Worm (Caenorhabditis elegans) whole organism, L1 larva: Measurements from ENCODE around the gene C03A3.9.

Experiments used
- C04F5.9 ChIP-seq: sonication (generic microtip); optimal IDR thresholded peaks from 2 replicates; lab custom pipeline; 2016; ENCODE audit warnings: missing genetic modification characterization, missing compliant biosample characterization
- aha-1 ChIP-seq: fragments of 150-350 bp; optimal IDR thresholded peaks from 2 replicates; lab custom pipeline; 2014; ENCODE audit warnings: missing biosample characterization, missing genetic modification characterization
- blmp-1 ChIP-seq: fragments of 150-350 bp; optimal IDR thresholded peaks from 2 replicates; lab custom pipeline; 2014; ENCODE audit warnings: missing biosample characterization, missing genetic modification characterization
- ces-1 ChIP-seq: fragments of 150-350 bp; optimal IDR thresholded peaks from 2 replicates; lab custom pipeline; 2014; ENCODE audit warnings: missing biosample characterization, missing genetic modification reagents, missing genetic modification characterization
- dsc-1 ChIP-seq: sonication (generic microtip); optimal IDR thresholded peaks from 2 replicates; lab custom pipeline; 2016; ENCODE audit warnings: mild to moderate bottlenecking, missing genetic modification characterization, missing compliant biosample characterization
- efl-1 ChIP-seq, 4 experiments: fragments of 150-350 bp; optimal IDR thresholded peaks in 3 of 4; peaks in 1 of 4; 1 replicate in 1 of 4; 2 replicates in 3 of 4; lab custom pipeline; 2014; ENCODE audit warnings: missing biosample characterization in 2 of 4, missing genetic modification characterization in 2 of 4, missing genetic modification reagents in 2 of 4
- efl-3 ChIP-seq: fragments of 200-800 bp; sonication (Bioruptor generic); optimal IDR thresholded peaks from 2 replicates; lab custom pipeline; 2018; ENCODE audit warnings: mild to moderate bottlenecking, missing genetic modification characterization, missing compliant biosample characterization
- egl-13 ChIP-seq: sonication (generic microtip); optimal IDR thresholded peaks from 2 replicates; lab custom pipeline; 2016; ENCODE audit warnings: missing genotype, missing genetic modification reagents, missing genetic modification characterization, missing compliant biosample characterization
- egl-27 ChIP-seq, 2 experiments: fragments of 150-350 bp in 1 of 2; sonication (generic microtip); optimal IDR thresholded peaks; 3 replicates each; lab custom pipeline; 2017 to 2018; ENCODE audit warnings: missing biosample characterization in 2 of 2, missing genetic modification characterization in 2 of 2, missing genetic modification reagents in 2 of 2
- elt-2 ChIP-seq: sonication (generic microtip); optimal IDR thresholded peaks from 2 replicates; lab custom pipeline; 2016; ENCODE audit warnings: missing genetic modification characterization, mild to moderate bottlenecking, inconsistent platforms, missing compliant biosample characterization, missing genetic modification reagents
- elt-3 ChIP-seq, 6 experiments: fragments of 150-350 bp in 1 of 6; sonication (generic microtip); optimal IDR thresholded peaks; 2 replicates each; lab custom pipeline; 2017 to 2018; ENCODE audit warnings: missing biosample characterization in 6 of 6, missing genetic modification characterization in 6 of 6, inconsistent platforms in 1 of 6
- ets-5 ChIP-seq: fragments of 200-800 bp; sonication (Bioruptor generic); IDR thresholded peaks from 2 replicates; pipeline ENCODE4 v1.3.6; 2022; ENCODE audit warnings: missing genetic modification characterization, missing compliant biosample characterization
- fkh-4 ChIP-seq: sonication (generic microtip); optimal IDR thresholded peaks from 2 replicates; lab custom pipeline; 2016; ENCODE audit warnings: missing compliant biosample characterization, missing genetic modification characterization, borderline replicate concordance
- grh-1 ChIP-seq: fragments of 200-800 bp; sonication (Bioruptor generic); IDR thresholded peaks from 2 replicates; pipeline ENCODE4 v1.3.6; 2022; ENCODE audit warnings: missing genetic modification reagents, missing genetic modification characterization, missing compliant biosample characterization
- hlh-17 ChIP-seq: fragments of 200-800 bp; sonication (Bioruptor generic); optimal IDR thresholded peaks from 2 replicates; lab custom pipeline; 2018; ENCODE audit warnings: missing genetic modification characterization, mild to moderate bottlenecking, missing compliant biosample characterization, moderate library complexity, borderline replicate concordance
- hlh-4 ChIP-seq: sonication (generic microtip); optimal IDR thresholded peaks from 2 replicates; lab custom pipeline; 2016; ENCODE audit warnings: mild to moderate bottlenecking, missing genetic modification characterization, missing compliant biosample characterization
- hpl-2 ChIP-seq: fragments of 150-350 bp; optimal IDR thresholded peaks from 2 replicates; lab custom pipeline; 2014; ENCODE audit warnings: missing biosample characterization, missing genetic modification reagents, missing genetic modification characterization
- lin-14 ChIP-seq: fragments of 200-800 bp; sonication (Bioruptor generic); optimal IDR thresholded peaks from 2 replicates; lab custom pipeline; 2018; ENCODE audit warnings: mild to moderate bottlenecking, missing genetic modification characterization, moderate library complexity, missing compliant biosample characterization
- nhr-20 ChIP-seq: sonication (generic microtip); optimal IDR thresholded peaks from 2 replicates; lab custom pipeline; 2016; ENCODE audit warnings: mild to moderate bottlenecking, missing genetic modification characterization, missing compliant biosample characterization
- nhr-47 ChIP-seq: sonication (generic microtip); optimal IDR thresholded peaks from 2 replicates; lab custom pipeline; 2016; ENCODE audit warnings: mild to moderate bottlenecking, missing genetic modification characterization, moderate library complexity, missing compliant biosample characterization
- nhr-71 ChIP-seq: sonication (generic microtip); optimal IDR thresholded peaks from 2 replicates; lab custom pipeline; 2016; ENCODE audit warnings: mild to moderate bottlenecking, missing genetic modification characterization, moderate library complexity, missing compliant biosample characterization
- nhr-76 ChIP-seq: sonication (generic microtip); optimal IDR thresholded peaks from 2 replicates; lab custom pipeline; 2017; ENCODE audit warnings: missing biosample characterization, missing genetic modification characterization
- nhr-84 ChIP-seq: sonication (generic microtip); optimal IDR thresholded peaks from 2 replicates; lab custom pipeline; 2017; ENCODE audit warnings: missing biosample characterization, missing genetic modification characterization
- nhr-85 ChIP-seq: sonication (generic microtip); peaks from one replicate; lab custom pipeline; 2016; ENCODE audit warnings: missing genetic modification characterization, inconsistent platforms, missing compliant biosample characterization
- snpc-4 ChIP-seq: fragments of 150-350 bp; optimal IDR thresholded peaks from 2 replicates; lab custom pipeline; 2014; ENCODE audit warnings: missing biosample characterization, missing genetic modification characterization
- sup-37 ChIP-seq: fragments of 200-800 bp; sonication (Bioruptor generic); optimal IDR thresholded peaks from 2 replicates; lab custom pipeline; 2018; ENCODE audit warnings: mild to moderate bottlenecking, missing genetic modification characterization, missing compliant biosample characterization
- tbx-2 ChIP-seq: sonication (generic microtip); optimal IDR thresholded peaks from 2 replicates; lab custom pipeline; 2016; ENCODE audit warnings: missing genetic modification characterization, missing compliant biosample characterization
- unc-98 ChIP-seq: fragments of 200-800 bp; sonication (Bioruptor generic); IDR thresholded peaks from 2 replicates; pipeline ENCODE4 v1.3.6; 2022; ENCODE audit warnings: missing genetic modification characterization, missing compliant biosample characterization

C03A3.9 gene

DNA sequence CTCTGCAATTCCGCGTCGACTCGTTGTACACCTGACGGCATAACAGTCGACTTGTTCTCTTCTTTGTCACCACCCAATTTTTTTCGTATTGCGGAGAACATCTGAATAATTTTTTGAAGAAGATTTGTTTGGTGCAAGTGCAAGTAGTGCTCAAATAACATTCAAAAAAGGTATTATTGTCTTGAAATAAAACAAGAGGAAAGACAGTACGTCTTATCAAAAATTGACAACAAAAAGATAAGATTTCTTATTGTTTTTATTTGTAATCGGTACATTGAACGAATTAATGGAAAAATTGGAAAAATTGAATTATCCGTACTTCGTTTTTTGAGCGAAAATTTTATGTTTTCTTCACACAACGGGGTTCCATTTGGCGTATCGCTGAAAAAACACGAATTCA is 39.0 kb downstream of the C03A3.9 start, which contains the start of gene F08G12.1:
Gene F08G12.1, minus strand, starts transcription at position 101 of the 400 bp plus-strand sequence.
- no peak for TF ChIP-seq ces-1 (GFP tag; lab: Kevin White, UChicago)
- TF ChIP-seq grh-1 (GFP tag; lab: Robert Waterston, UW): no peak
- TF ChIP-seq nhr-71 (tag; lab: Kevin White, UChicago): no peak
- no peak for TF ChIP-seq snpc-4 (tag; lab: Kevin White, UChicago)
- no peak for TF ChIP-seq efl-1 (optimal IDR thresholded peaks at IDR 0.05; lab: Kevin White, UChicago)
- TF ChIP-seq efl-1 (GFP tag; optimal IDR thresholded peaks at IDR 0.05 in 1 of 2; lab: Kevin White, UChicago): no peak
- TF ChIP-seq egl-27 (tag; optimal IDR thresholded peaks at IDR 0.05; lab: Kevin White, UChicago): no peak
- TF ChIP-seq hlh-17 (GFP tag; lab: Kevin White, UChicago): no peak
- no peak for TF ChIP-seq hlh-4 (tag; lab: Kevin White, UChicago)
- TF ChIP-seq nhr-84 (tag; lab: Kevin White, UChicago): no peak
- no peak for TF ChIP-seq fkh-4 (tag; lab: Kevin White, UChicago)
- TF ChIP-seq, all 84 proteins: peak for 0

DNA sequence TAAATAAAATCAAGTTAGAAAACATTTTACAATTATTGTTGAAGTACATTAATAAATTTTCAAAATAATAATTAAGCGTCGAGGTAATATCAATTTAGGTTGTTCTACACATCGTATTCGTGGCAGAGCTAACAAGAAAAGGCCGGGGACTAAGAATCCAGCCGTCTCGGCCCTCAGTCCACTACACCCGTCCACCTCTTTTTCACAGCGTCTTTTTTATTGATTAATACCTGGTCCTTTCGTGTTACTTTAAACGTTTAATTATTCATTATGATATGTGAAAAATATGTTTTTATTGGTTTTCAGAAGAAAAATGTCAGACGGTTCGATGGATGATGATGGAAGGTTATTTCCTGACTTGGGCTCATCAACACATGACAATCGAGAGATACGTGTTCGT is 40.2 kb downstream of the C03A3.9 start, which contains the start of gene vhl-1:
Gene vhl-1, plus strand, starts transcription at position 301 of the 400 bp plus-strand sequence.
- no peak for TF ChIP-seq nhr-76 (tag; lab: Kevin White, UChicago)
- no peak for TF ChIP-seq dsc-1
- no peak for TF ChIP-seq C04F5.9 (tag; lab: Kevin White, UChicago)

DNA sequence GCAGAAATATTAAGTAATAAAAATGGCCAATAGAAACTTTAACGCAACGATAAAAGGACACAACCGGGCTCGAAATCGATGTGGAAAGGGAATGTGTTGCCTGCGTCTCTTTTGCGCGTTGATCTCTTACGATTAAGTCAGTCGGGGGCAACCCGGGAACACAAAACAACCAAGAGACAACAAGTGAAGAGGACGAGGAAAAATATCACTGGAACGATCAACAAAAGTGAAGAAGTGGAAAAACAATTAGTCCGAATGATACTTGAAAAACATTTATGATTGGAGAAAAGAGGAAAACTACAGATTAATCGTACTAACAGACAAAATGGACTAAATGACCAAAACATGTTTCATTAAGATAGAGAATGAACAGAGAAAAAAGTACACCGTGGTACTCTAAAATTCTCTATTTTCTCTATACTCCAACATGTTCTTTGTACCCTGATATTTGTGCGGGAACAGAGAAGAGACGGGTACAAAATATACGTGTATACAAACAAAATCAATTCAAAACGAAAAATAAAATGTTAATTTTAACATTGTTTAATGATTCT is 43.6 kb downstream of the C03A3.9 start, which contains the start of gene F08G12.5:
Gene F08G12.5, minus strand, starts transcription at position 1 of the 554 bp plus-strand sequence.
- TF ChIP-seq blmp-1 (tag; lab: Kevin White, UChicago): peak; percentile 43
- TF ChIP-seq lin-14 (GFP tag; lab: Kevin White, UChicago): peak; percentile 34
- no peak for TF ChIP-seq sup-37 (GFP tag; lab: Kevin White, UChicago)
- TF ChIP-seq nhr-85 (tag; lab: Kevin White, UChicago): peak; percentile 74
- peak in 1 of 6 experiments; percentile 29 for TF ChIP-seq elt-3 (tag; optimal IDR thresholded peaks at IDR 0.05; lab: Kevin White, UChicago)
- TF ChIP-seq nhr-20 (tag; lab: Kevin White, UChicago): peak; percentile 35
- no peak for TF ChIP-seq efl-1 (optimal IDR thresholded peaks at IDR 0.05; lab: Kevin White, UChicago)
- TF ChIP-seq efl-1 (GFP tag; optimal IDR thresholded peaks at IDR 0.05 in 1 of 2; lab: Kevin White, UChicago): peak in 1 of 2 experiments; percentile 63
- no peak for TF ChIP-seq ets-5 (GFP tag; lab: Robert Waterston, UW)

DNA sequence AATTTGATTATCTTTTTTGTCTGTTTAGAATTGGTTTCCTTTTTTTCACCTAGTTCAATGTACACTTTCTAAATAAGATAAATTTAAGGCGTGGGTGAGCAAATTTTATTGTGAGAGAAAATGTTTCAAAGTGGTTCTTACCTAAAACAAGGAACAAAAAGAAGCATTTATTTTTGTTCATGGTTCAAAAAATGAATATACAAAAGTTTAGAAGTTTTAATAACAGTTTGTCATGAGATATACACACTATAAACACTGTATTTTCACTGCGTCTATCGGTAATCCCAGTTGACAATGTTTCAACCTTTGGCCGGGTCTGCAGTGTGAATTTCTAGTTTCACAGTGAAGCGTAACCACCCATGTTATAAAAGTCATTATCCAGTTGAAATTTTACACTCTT is 48.6 kb downstream of the C03A3.9 start, which contains the start of gene F08G12.11:
Gene F08G12.11, minus strand, starts transcription at position 181 of the 400 bp plus-strand sequence.
- TF ChIP-seq efl-3 (no peak), egl-13 (tag; lab: Kevin White, UChicago) (no peak), tbx-2 (peak; percentile 43), elt-2 (tag; lab: Kevin White, UChicago) (no peak)

DNA sequence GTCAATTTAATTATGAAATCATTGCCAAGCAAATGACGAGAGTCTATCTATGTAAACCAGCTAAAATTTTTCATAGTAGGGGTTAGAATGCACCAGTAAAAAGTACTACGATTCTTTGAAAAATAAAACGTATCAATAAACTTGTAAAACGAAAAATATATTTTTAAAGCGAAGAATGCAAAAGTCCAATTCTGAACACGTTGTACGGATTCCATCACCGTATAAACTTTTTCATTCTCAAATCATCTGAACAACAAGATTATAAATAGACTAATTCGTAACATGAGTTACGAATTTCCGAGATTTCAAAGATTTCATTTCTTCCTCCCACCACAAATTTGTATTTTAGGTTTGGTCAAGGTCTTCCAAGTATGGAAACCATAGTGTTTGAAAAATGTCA is 49.9 kb downstream of the C03A3.9 start, which contains the start of gene nlp-57:
Gene nlp-57, plus strand, starts transcription at position 301 of the 400 bp plus-strand sequence.
- no peak for TF ChIP-seq dsc-1
- no peak for TF ChIP-seq nhr-47 (tag; lab: Kevin White, UChicago)
- no peak for TF ChIP-seq aha-1 (tag; lab: Kevin White, UChicago)
- TF ChIP-seq hpl-2: no peak
- no peak for TF ChIP-seq nhr-85 (tag; lab: Kevin White, UChicago)
- TF ChIP-seq unc-98 (GFP tag; lab: Robert Waterston, UW): no peak
